Worm (Caenorhabditis elegans) whole organism, young adult: ENCODE data around the gene F18A1.7.

ENCODE experiments used
- C06A6.2 ChIP-seq: fragments of 200-800 bp; sonication (Bioruptor generic); conservative IDR thresholded peaks from 2 replicates; pipeline ENCODE4 v1.3.6; 2022; ENCODE audit warnings: missing genetic modification characterization, missing compliant biosample characterization
- D2030.7 ChIP-seq: fragments of 200-800 bp; sonication (Bioruptor generic); IDR thresholded peaks from 2 replicates; pipeline ENCODE4 v1.3.6; 2022; ENCODE audit warnings: missing genetic modification reagents, missing genetic modification characterization, missing compliant biosample characterization
- F10E7.11 ChIP-seq: sonication (generic microtip); optimal IDR thresholded peaks from 2 replicates; lab custom pipeline; 2017; ENCODE audit warnings: mild to moderate bottlenecking, missing genetic modification characterization, moderate library complexity, missing compliant biosample characterization
- F33H1.4 ChIP-seq: fragments of 200-800 bp; sonication (Bioruptor generic); IDR thresholded peaks from 2 replicates; pipeline ENCODE4 v1.3.6; 2022; ENCODE audit warnings: missing genetic modification reagents, missing genetic modification characterization, missing compliant biosample characterization
- F49E8.2 ChIP-seq: sonication (generic microtip); optimal IDR thresholded peaks from 3 replicates; lab custom pipeline; 2017; ENCODE audit warnings: missing genetic modification characterization, mild to moderate bottlenecking, missing compliant biosample characterization, antibody characterized with exemption, moderate library complexity; ENCODE audit not compliant: insufficient read depth
- F55B11.4 ChIP-seq: sonication (generic microtip); optimal IDR thresholded peaks from 2 replicates; lab custom pipeline; 2016; ENCODE audit warnings: missing compliant biosample characterization, missing genetic modification characterization, borderline replicate concordance; ENCODE audit not compliant: insufficient read depth
- Y53F4B.3 ChIP-seq: fragments of 200-800 bp; sonication (Bioruptor generic); IDR thresholded peaks from 2 replicates; pipeline ENCODE4 v1.3.6; 2022; ENCODE audit warnings: missing genetic modification reagents, missing genetic modification characterization, missing compliant biosample characterization
- Y56A3A.18 ChIP-seq: fragments of 200-800 bp; sonication (Bioruptor generic); IDR thresholded peaks from 2 replicates; pipeline ENCODE4 v1.3.6; 2022; ENCODE audit warnings: missing genetic modification reagents, missing genetic modification characterization, missing compliant biosample characterization
- aptf-2 ChIP-seq: fragments of 200-800 bp; sonication (Bioruptor generic); conservative IDR thresholded peaks from 2 replicates; pipeline ENCODE4 v1.3.6; 2022; ENCODE audit warnings: missing genetic modification reagents, missing genetic modification characterization, missing compliant biosample characterization
- athp-1 ChIP-seq: sonication (generic microtip); optimal IDR thresholded peaks from 2 replicates; lab custom pipeline; 2017; ENCODE audit warnings: mild to moderate bottlenecking, missing genetic modification characterization, missing compliant biosample characterization
- bed-2 ChIP-seq: fragments of 200-800 bp; sonication (Bioruptor generic); IDR thresholded peaks from 2 replicates; pipeline ENCODE4 v1.3.6; 2022; ENCODE audit warnings: missing genetic modification reagents, missing genetic modification characterization, missing compliant biosample characterization
- ceh-91 ChIP-seq: fragments of 200-800 bp; sonication (Bioruptor generic); IDR thresholded peaks from 2 replicates; pipeline ENCODE4 v1.3.6; 2022; ENCODE audit warnings: missing genetic modification reagents, missing genetic modification characterization, missing compliant biosample characterization
- efl-1 ChIP-seq: fragments of 150-350 bp; optimal IDR thresholded peaks from 2 replicates; lab custom pipeline; 2014; ENCODE audit warnings: missing biosample characterization, missing genetic modification reagents, missing genetic modification characterization
- egl-44 ChIP-seq: fragments of 200-800 bp; sonication (Bioruptor generic); IDR thresholded peaks from 2 replicates; pipeline ENCODE4 v1.3.6; 2022; ENCODE audit warnings: missing genetic modification reagents, missing genetic modification characterization, missing compliant biosample characterization
- egrh-3 ChIP-seq: fragments of 200-800 bp; sonication (Bioruptor generic); IDR thresholded peaks from 2 replicates; pipeline ENCODE4 v1.3.6; 2022; ENCODE audit warnings: missing genetic modification reagents, missing genetic modification characterization, missing compliant biosample characterization
- fkh-3 ChIP-seq: sonication (generic microtip); optimal IDR thresholded peaks from 2 replicates; lab custom pipeline; 2016; ENCODE audit warnings: mild to moderate bottlenecking, missing genetic modification characterization, missing compliant biosample characterization
- him-1 ChIP-seq: sonication (generic microtip); optimal IDR thresholded peaks from 2 replicates; lab custom pipeline; 2016; ENCODE audit warnings: missing genotype, missing genetic modification reagents, missing genetic modification characterization, missing compliant biosample characterization
- hlh-12 ChIP-seq: sonication (generic microtip); optimal IDR thresholded peaks from 2 replicates; lab custom pipeline; 2016; ENCODE audit warnings: missing genetic modification characterization, missing compliant biosample characterization
- hmg-1.2 ChIP-seq: fragments of 200-800 bp; sonication (Bioruptor generic); IDR thresholded peaks from 2 replicates; pipeline ENCODE4 v1.3.6; 2022; ENCODE audit warnings: missing genetic modification reagents, missing genetic modification characterization, missing compliant biosample characterization
- let-607 ChIP-seq, 2 experiments: fragments of 200-800 bp in 1 of 2; sonication (Bioruptor generic) in 1 of 2; sonication (generic microtip) in 1 of 2; optimal IDR thresholded peaks; 2 replicates each; lab custom pipeline; 2016 to 2018; ENCODE audit warnings: mild to moderate bottlenecking in 2 of 2, missing compliant biosample characterization in 2 of 2, missing genetic modification characterization in 2 of 2, moderate library complexity in 2 of 2, missing genotype in 1 of 2
- lsl-1 ChIP-seq: fragments of 200-800 bp; sonication (Bioruptor generic); optimal IDR thresholded peaks from 2 replicates; lab custom pipeline; 2018; ENCODE audit warnings: mild to moderate bottlenecking, missing genetic modification characterization, moderate library complexity, missing compliant biosample characterization
- madf-6 ChIP-seq: fragments of 200-800 bp; sonication (Bioruptor generic); IDR thresholded peaks from 2 replicates; pipeline ENCODE4 v1.3.6; 2022; ENCODE audit warnings: missing genetic modification reagents, missing genetic modification characterization, missing compliant biosample characterization
- madf-8 ChIP-seq: fragments of 200-800 bp; sonication (Bioruptor generic); conservative IDR thresholded peaks from 2 replicates; pipeline ENCODE4 v1.3.6; 2022; ENCODE audit warnings: missing genetic modification reagents, missing genetic modification characterization, missing compliant biosample characterization
- mel-28 ChIP-seq: sonication (generic microtip); optimal IDR thresholded peaks from 2 replicates; lab custom pipeline; 2016; ENCODE audit warnings: borderline replicate concordance, mild to moderate bottlenecking, missing genetic modification characterization, missing compliant biosample characterization
- nhr-120 ChIP-seq: fragments of 200-800 bp; sonication (Bioruptor generic); IDR thresholded peaks from 2 replicates; pipeline ENCODE4 v1.3.6; 2022; ENCODE audit warnings: missing genetic modification characterization, missing compliant biosample characterization
- nhr-80 ChIP-seq: sonication (generic microtip); optimal IDR thresholded peaks from 2 replicates; lab custom pipeline; 2016; ENCODE audit warnings: missing genetic modification characterization, missing compliant biosample characterization
- repo-1 ChIP-seq: sonication (generic microtip); optimal IDR thresholded peaks from 2 replicates; lab custom pipeline; 2017; ENCODE audit warnings: mild to moderate bottlenecking, missing genetic modification characterization, missing compliant biosample characterization
- snpc-3.4 ChIP-seq: sonication (generic microtip); optimal IDR thresholded peaks from 2 replicates; lab custom pipeline; 2017; ENCODE audit warnings: missing genetic modification characterization, mild to moderate bottlenecking, missing compliant biosample characterization, antibody characterized with exemption, moderate library complexity, missing genotype, missing genetic modification reagents
- xnd-1 ChIP-seq: sonication (generic microtip); optimal IDR thresholded peaks from 2 replicates; lab custom pipeline; 2016; ENCODE audit warnings: missing genotype, missing genetic modification reagents, missing genetic modification characterization, missing compliant biosample characterization
- zim-3 ChIP-seq: sonication (generic microtip); optimal IDR thresholded peaks from 2 replicates; lab custom pipeline; 2017; ENCODE audit warnings: mild to moderate bottlenecking, missing genetic modification characterization, moderate library complexity, missing compliant biosample characterization
- ztf-22 ChIP-seq: fragments of 200-800 bp; sonication (Bioruptor generic); optimal IDR thresholded peaks from 2 replicates; lab custom pipeline; 2018; ENCODE audit warnings: mild to moderate bottlenecking, missing genetic modification characterization, moderate library complexity, missing compliant biosample characterization

F18A1.7 gene

DNA sequence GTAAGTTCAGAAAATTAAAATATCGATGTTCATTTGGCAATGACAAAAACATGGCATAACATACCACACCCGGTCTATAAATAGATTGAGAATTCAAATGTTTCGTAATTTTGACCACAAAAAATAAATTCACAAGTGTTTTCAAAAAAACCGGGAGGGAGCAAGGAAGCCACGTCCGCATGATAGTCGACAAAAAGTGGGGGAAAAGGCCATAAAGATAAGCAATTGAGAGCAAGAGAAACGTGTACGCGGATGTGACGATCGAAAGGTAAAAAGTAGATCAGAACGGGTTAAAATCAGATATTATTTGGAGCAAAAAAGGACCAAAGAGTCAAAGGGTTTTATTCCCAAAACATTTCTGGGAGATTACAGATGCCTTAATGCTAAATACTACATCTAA, 31.2 kb upstream of the F18A1.7 start:
- TF ChIP-seq nhr-80 (tag; lab: Kevin White, UChicago): peak; percentile 62
- no peak for TF ChIP-seq Y56A3A.18 (GFP tag; lab: Robert Waterston, UW)

ce11 chrII:7693929-7694328, 30.4 kb upstream of the F18A1.7 start, which contains the start of gene nhx-2:
TSS of gene nhx-2 (minus strand) at chrII:7693957.
- TF ChIP-seq snpc-3.4: no peak
- no peak for TF ChIP-seq hlh-12 (tag; lab: Kevin White, UChicago)
- peak; percentile 82 for TF ChIP-seq nhr-80 (tag; lab: Kevin White, UChicago)
- TF ChIP-seq F55B11.4: no peak
- TF ChIP-seq, all 124 proteins: peak for 1

DNA sequence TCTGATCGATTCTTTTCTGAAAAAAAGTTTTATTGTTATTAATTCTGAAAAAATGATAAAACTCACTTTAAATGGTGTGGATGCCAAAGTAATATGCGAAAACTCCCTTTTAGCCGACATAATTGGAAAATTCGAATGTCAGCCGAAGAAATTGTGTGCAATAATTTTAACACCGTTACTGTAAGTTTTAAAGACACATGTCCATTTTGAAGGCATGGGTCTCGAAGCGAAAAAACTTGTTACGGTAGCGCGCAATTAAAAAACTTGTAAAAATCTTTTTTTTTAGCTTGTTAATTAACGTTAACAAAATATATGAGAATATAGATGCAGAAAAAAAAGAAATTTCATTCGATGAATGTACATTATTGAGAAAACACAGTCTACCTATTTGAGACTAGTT, 26.8 kb upstream of the F18A1.7 start, which contains the start of gene pid-1:
Gene pid-1 (minus strand): TSS at position 173 of the 400 bp plus-strand sequence.
- TF ChIP-seq him-1 (peak; percentile 61), xnd-1 (peak; percentile 76), fkh-3 (tag; lab: Kevin White, UChicago) (no peak), athp-1 (tag; lab: Kevin White, UChicago) (no peak), ceh-91 (0 out of 2 replicates have a peak, but pooled peaks have one; percentile 10), egrh-3 (no peak), madf-8 (GFP tag; lab: Robert Waterston, UW) (peak; percentile 51), madf-6 (GFP tag; lab: Robert Waterston, UW) (peak; percentile 68; the same call in 1 of the 2 replicates), repo-1 (tag; lab: Kevin White, UChicago) (no peak), F33H1.4 (GFP tag; lab: Robert Waterston, UW) (peak; percentile 84), mel-28 (tag; lab: Kevin White, UChicago) (no peak), efl-1 (GFP tag; lab: Kevin White, UChicago) (peak; percentile 6), F55B11.4 (no peak), lsl-1 (peak; percentile 90)

DNA sequence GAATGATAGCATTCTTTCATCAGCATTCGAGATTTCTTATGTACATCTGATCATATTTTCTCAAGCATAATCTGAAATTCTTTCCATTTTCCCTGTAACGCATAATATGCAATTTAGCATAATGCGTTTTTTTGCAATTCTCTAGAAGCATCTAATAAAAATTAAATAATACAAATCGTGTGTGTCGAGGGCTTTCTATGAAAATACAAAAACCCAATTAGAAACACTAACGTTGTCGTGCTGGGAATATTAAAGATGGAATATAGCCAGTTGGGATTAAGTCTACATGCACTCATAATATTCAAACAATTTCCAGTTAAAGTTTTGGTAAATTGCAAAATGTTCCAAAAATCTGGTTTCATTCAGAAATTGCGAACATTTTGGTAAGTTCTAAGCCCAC, 21.0 kb upstream of the F18A1.7 start, which contains the start of gene F18A1.1:
Gene F18A1.1 (plus strand): TSS at position 301 of the 400 bp plus-strand sequence.
- TF ChIP-seq zim-3 (tag; lab: Kevin White, UChicago): no peak
- no peak for TF ChIP-seq bed-2 (GFP tag; lab: Robert Waterston, UW)
- TF ChIP-seq C06A6.2 (GFP tag; lab: Robert Waterston, UW): no peak

ce11 chrII:7682488-7682887, 18.9 kb upstream of the F18A1.7 start:
- TF ChIP-seq D2030.7 (GFP tag; lab: Robert Waterston, UW) (0 out of 2 replicates have a peak, but pooled peaks have one; percentile 18), F10E7.11 (tag; lab: Kevin White, UChicago) (no peak), egl-44 (no peak)

ce11 chrII:7681898-7682297, 18.3 kb upstream of the F18A1.7 start, which contains the start of gene lin-26:
TSS of gene lin-26 (plus strand) at chrII:7682198.
- TF ChIP-seq let-607 (tag; optimal IDR thresholded peaks at IDR 0.05; lab: Kevin White, UChicago): no peak
- TF ChIP-seq F49E8.2 (tag; lab: Kevin White, UChicago): no peak
- TF ChIP-seq ztf-22 (GFP tag; lab: Kevin White, UChicago): no peak
- TF ChIP-seq Y53F4B.3 (GFP tag; lab: Robert Waterston, UW): no peak
- TF ChIP-seq nhr-120 (GFP tag; lab: Robert Waterston, UW): no peak
- 0 out of 2 replicates have a peak, but pooled peaks have one; percentile 9 for TF ChIP-seq aptf-2 (GFP tag; lab: Robert Waterston, UW)
- TF ChIP-seq hmg-1.2 (GFP tag; lab: Robert Waterston, UW): no peak
